Worm (Caenorhabditis elegans) whole organism, late embryonic: ENCODE measurements around the gene F14H3.15.

Experiments used
- C08G9.2 ChIP-seq: sonication (generic microtip); optimal IDR thresholded peaks from 2 replicates; lab custom pipeline; 2016; ENCODE audit warnings: mild to moderate bottlenecking, missing genetic modification characterization, moderate library complexity, missing compliant biosample characterization
- F13H6.1 ChIP-seq: sonication (generic microtip); optimal IDR thresholded peaks from 2 replicates; lab custom pipeline; 2016; ENCODE audit warnings: missing genetic modification characterization, missing compliant biosample characterization
- K02D7.2 ChIP-seq: sonication (generic microtip); optimal IDR thresholded peaks from 2 replicates; lab custom pipeline; 2017; ENCODE audit warnings: mild to moderate bottlenecking, missing genetic modification characterization, missing compliant biosample characterization
- K09A11.1 ChIP-seq: sonication (generic microtip); optimal IDR thresholded peaks from 2 replicates; lab custom pipeline; 2017; ENCODE audit warnings: antibody characterized with exemption, mild to moderate bottlenecking, missing genetic modification characterization, missing compliant biosample characterization; ENCODE audit not compliant: insufficient read depth
- T23F11.4 ChIP-seq: fragments of 200-800 bp; sonication (Bioruptor generic); optimal IDR thresholded peaks from 2 replicates; lab custom pipeline; 2018; ENCODE audit warnings: mild to moderate bottlenecking, missing genetic modification characterization, missing compliant biosample characterization
- Y22D7AL.16 ChIP-seq: sonication (generic microtip); optimal IDR thresholded peaks from 2 replicates; lab custom pipeline; 2016; ENCODE audit warnings: missing genetic modification characterization, missing compliant biosample characterization
- ceh-18 ChIP-seq: sonication (generic microtip); optimal IDR thresholded peaks from 2 replicates; lab custom pipeline; 2016; ENCODE audit warnings: missing genetic modification characterization, missing compliant biosample characterization
- ceh-24 ChIP-seq: sonication (generic microtip); optimal IDR thresholded peaks from 2 replicates; lab custom pipeline; 2016; ENCODE audit warnings: mild to moderate bottlenecking, missing genetic modification characterization, missing compliant biosample characterization
- ceh-30 ChIP-seq: fragments of 150-350 bp; optimal IDR thresholded peaks from 2 replicates; lab custom pipeline; 2014; ENCODE audit warnings: missing biosample characterization, missing genetic modification characterization
- ceh-34 ChIP-seq: sonication (generic microtip); optimal IDR thresholded peaks from 2 replicates; lab custom pipeline; 2016; ENCODE audit warnings: mild to moderate bottlenecking, missing genetic modification characterization, missing compliant biosample characterization
- ceh-45 ChIP-seq: fragments of 200-800 bp; sonication (Bioruptor generic); IDR thresholded peaks from 2 replicates; pipeline ENCODE4 v1.3.6; 2022; ENCODE audit warnings: missing genetic modification reagents, missing genetic modification characterization, missing compliant biosample characterization
- ceh-48 ChIP-seq: sonication (generic microtip); optimal IDR thresholded peaks from 2 replicates; lab custom pipeline; 2016; ENCODE audit warnings: missing genetic modification characterization, inconsistent platforms, missing compliant biosample characterization
- ceh-6 ChIP-seq: fragments of 200-800 bp; sonication (Bioruptor generic); optimal IDR thresholded peaks from 2 replicates; lab custom pipeline; 2018; ENCODE audit warnings: mild to moderate bottlenecking, missing genetic modification characterization, missing compliant biosample characterization
- ceh-9 ChIP-seq: sonication (generic microtip); optimal IDR thresholded peaks from 2 replicates; lab custom pipeline; 2016; ENCODE audit warnings: mild to moderate bottlenecking, missing genetic modification characterization, inconsistent platforms, missing compliant biosample characterization
- che-1 ChIP-seq: sonication (generic microtip); optimal IDR thresholded peaks from 2 replicates; lab custom pipeline; 2016; ENCODE audit warnings: mild to moderate bottlenecking, missing genetic modification characterization, missing compliant biosample characterization
- dve-1 ChIP-seq: sonication (generic microtip); optimal IDR thresholded peaks from 2 replicates; lab custom pipeline; 2017; ENCODE audit warnings: antibody characterized with exemption, mild to moderate bottlenecking, missing genetic modification characterization, missing compliant biosample characterization
- elt-2 ChIP-seq: sonication (generic microtip); optimal IDR thresholded peaks from 2 replicates; lab custom pipeline; 2016; ENCODE audit warnings: missing genetic modification reagents, missing genetic modification characterization, missing compliant biosample characterization
- ets-4 ChIP-seq: sonication (generic microtip); optimal IDR thresholded peaks from 2 replicates; lab custom pipeline; 2016; ENCODE audit warnings: missing genetic modification characterization, missing compliant biosample characterization
- fkh-10 ChIP-seq: fragments of 150-350 bp; optimal IDR thresholded peaks from 2 replicates; lab custom pipeline; 2014; ENCODE audit warnings: missing biosample characterization, missing genetic modification reagents, missing genetic modification characterization
- gmeb-2 ChIP-seq: sonication (generic microtip); optimal IDR thresholded peaks from 2 replicates; lab custom pipeline; 2016; ENCODE audit warnings: missing genetic modification characterization, inconsistent platforms, missing compliant biosample characterization
- hlh-13 ChIP-seq: fragments of 200-800 bp; sonication (Bioruptor generic); optimal IDR thresholded peaks from 2 replicates; lab custom pipeline; 2018; ENCODE audit warnings: mild to moderate bottlenecking, missing genetic modification characterization, missing compliant biosample characterization
- hlh-15 ChIP-seq: sonication (generic microtip); optimal IDR thresholded peaks from 2 replicates; lab custom pipeline; 2016; ENCODE audit warnings: missing genetic modification characterization, missing compliant biosample characterization
- hlh-30 ChIP-seq: sonication (generic microtip); optimal IDR thresholded peaks from 2 replicates; lab custom pipeline; 2017; ENCODE audit warnings: antibody characterized with exemption, missing genetic modification characterization, missing compliant biosample characterization; ENCODE audit not compliant: insufficient read depth
- hlh-6 ChIP-seq: sonication (generic microtip); optimal IDR thresholded peaks from 2 replicates; lab custom pipeline; 2016; ENCODE audit warnings: missing genotype, missing genetic modification characterization, missing compliant biosample characterization
- hlh-8 ChIP-seq: sonication (generic microtip); optimal IDR thresholded peaks from 2 replicates; lab custom pipeline; 2016; ENCODE audit warnings: missing genotype, missing genetic modification characterization, missing compliant biosample characterization
- lim-6 ChIP-seq: sonication (generic microtip); optimal IDR thresholded peaks from 2 replicates; lab custom pipeline; 2016; ENCODE audit warnings: missing genetic modification characterization, missing compliant biosample characterization
- lin-11 ChIP-seq: fragments of 200-800 bp; sonication (Bioruptor generic); optimal IDR thresholded peaks from 2 replicates; lab custom pipeline; 2018; ENCODE audit warnings: mild to moderate bottlenecking, missing genetic modification characterization, missing compliant biosample characterization
- madf-2 ChIP-seq: sonication (generic microtip); optimal IDR thresholded peaks from 2 replicates; lab custom pipeline; 2017; ENCODE audit warnings: missing genetic modification characterization, missing compliant biosample characterization
- mec-3 ChIP-seq: sonication (generic microtip); optimal IDR thresholded peaks from 2 replicates; lab custom pipeline; 2016; ENCODE audit warnings: borderline replicate concordance, missing genetic modification characterization, missing compliant biosample characterization
- nfya-1 ChIP-seq: sonication (generic microtip); optimal IDR thresholded peaks from 2 replicates; lab custom pipeline; 2017; ENCODE audit warnings: missing genetic modification characterization, mild to moderate bottlenecking, missing compliant biosample characterization, antibody characterized with exemption, moderate library complexity
- nhr-11 ChIP-seq: fragments of 150-350 bp; optimal IDR thresholded peaks from 2 replicates; lab custom pipeline; 2014; ENCODE audit warnings: missing biosample characterization, missing genetic modification characterization
- nhr-232 ChIP-seq: sonication (generic microtip); optimal IDR thresholded peaks from 2 replicates; lab custom pipeline; 2016; ENCODE audit warnings: missing genetic modification characterization, missing compliant biosample characterization
- npax-4 ChIP-seq: sonication (generic microtip); optimal IDR thresholded peaks from 2 replicates; lab custom pipeline; 2016; ENCODE audit warnings: missing genetic modification characterization, missing compliant biosample characterization
- pat-9 ChIP-seq: fragments of 200-800 bp; sonication (Bioruptor generic); optimal IDR thresholded peaks from 2 replicates; lab custom pipeline; 2018; ENCODE audit warnings: mild to moderate bottlenecking, missing genetic modification characterization, moderate library complexity, missing compliant biosample characterization
- pha-2 ChIP-seq: sonication (generic microtip); optimal IDR thresholded peaks from 2 replicates; lab custom pipeline; 2017; ENCODE audit warnings: mild to moderate bottlenecking, missing genetic modification characterization, missing compliant biosample characterization
- ref-2 ChIP-seq: sonication (generic microtip); optimal IDR thresholded peaks from 2 replicates; lab custom pipeline; 2016; ENCODE audit warnings: missing genetic modification characterization, missing compliant biosample characterization
- sdc-2 ChIP-seq: sonication (generic microtip); optimal IDR thresholded peaks from 2 replicates; lab custom pipeline; 2016; ENCODE audit warnings: missing genotype, missing genetic modification characterization, missing compliant biosample characterization
- sox-2 ChIP-seq: fragments of 200-800 bp; sonication (Bioruptor generic); IDR thresholded peaks from 2 replicates; pipeline ENCODE4 v1.3.6; 2022; ENCODE audit warnings: missing genetic modification reagents, missing genetic modification characterization, missing compliant biosample characterization
- syd-9 ChIP-seq: sonication (generic microtip); optimal IDR thresholded peaks from 2 replicates; lab custom pipeline; 2016; ENCODE audit warnings: mild to moderate bottlenecking, missing genetic modification characterization, moderate library complexity, missing compliant biosample characterization
- tbx-2 ChIP-seq: sonication (generic microtip); optimal IDR thresholded peaks from 2 replicates; lab custom pipeline; 2016; ENCODE audit warnings: missing genetic modification characterization, missing compliant biosample characterization
- tbx-7 ChIP-seq: sonication (generic microtip); optimal IDR thresholded peaks from 2 replicates; lab custom pipeline; 2016; ENCODE audit warnings: missing genotype, missing genetic modification characterization, missing compliant biosample characterization
- unc-3 ChIP-seq, 2 experiments: fragments of 200-800 bp in 1 of 2; sonication (Bioruptor generic) in 1 of 2; sonication (generic microtip) in 1 of 2; conservative IDR thresholded peaks in 1 of 2; optimal IDR thresholded peaks in 1 of 2; 2 replicates each; pipeline versions ENCODE4 v1.3.6 to Lab custom; 2016 to 2022; ENCODE audit warnings: missing compliant biosample characterization in 2 of 2, missing genetic modification characterization in 2 of 2, missing genetic modification reagents in 1 of 2
- zip-5 ChIP-seq: sonication (generic microtip); optimal IDR thresholded peaks from 2 replicates; lab custom pipeline; 2016; ENCODE audit warnings: missing genetic modification characterization, missing compliant biosample characterization
- ztf-16 ChIP-seq: sonication (generic microtip); optimal IDR thresholded peaks from 2 replicates; lab custom pipeline; 2017; ENCODE audit warnings: missing genetic modification characterization, missing compliant biosample characterization

The F14H3.15 gene

DNA sequence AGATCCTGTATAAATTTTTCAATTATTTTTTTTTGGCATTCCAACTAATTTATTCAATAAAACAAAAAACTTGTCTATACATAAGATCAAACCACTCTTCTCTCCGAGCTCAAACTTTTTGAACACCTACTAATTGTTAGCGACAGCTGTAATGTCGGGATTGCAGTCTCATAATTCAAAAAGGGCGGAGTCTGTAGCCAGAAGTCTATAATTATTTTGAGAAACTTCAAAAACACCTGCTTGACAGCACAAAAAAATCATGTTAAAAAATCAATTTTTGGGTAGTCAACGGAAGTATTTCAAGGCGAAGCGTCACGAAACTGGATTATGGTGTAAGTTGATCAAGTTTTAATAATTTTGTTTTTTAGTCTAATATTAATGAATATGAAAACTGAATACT is 40.0 kb downstream of the F14H3.15 start, which contains the start of gene srx-44:
srx-44 (plus strand) TSS at position 301 of the 400 bp plus-strand sequence.
- TF ChIP-seq nhr-11 = no peak
- no peak for TF ChIP-seq ref-2
- TF ChIP-seq sdc-2 (tag; lab: Kevin White, UChicago) = no peak
- no peak for TF ChIP-seq zip-5 (tag; lab: Kevin White, UChicago)
- TF ChIP-seq ceh-48 = no peak

DNA sequence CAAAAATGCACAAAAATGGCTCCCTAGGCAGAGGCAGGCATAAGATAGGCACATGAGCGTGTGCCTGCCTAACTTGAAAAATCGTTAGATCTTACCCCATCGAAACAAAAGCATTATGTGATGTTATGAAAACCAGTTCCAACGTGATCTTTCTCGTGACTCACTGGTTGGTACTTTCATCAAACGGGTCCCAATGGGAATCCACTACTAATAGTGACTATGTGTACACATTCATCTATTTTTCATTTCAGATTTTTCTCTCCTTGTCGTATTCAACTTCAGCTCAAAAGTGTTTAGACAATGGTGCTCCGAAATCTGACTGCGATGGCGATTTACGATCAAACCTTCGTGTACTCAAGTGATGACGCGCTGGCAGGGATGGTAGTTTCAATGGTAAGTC is 42.4 kb downstream of the F14H3.15 start, which contains the start of gene srx-43:
srx-43 (plus strand) TSS at position 301 of the 400 bp plus-strand sequence.
- TF ChIP-seq zip-5 (tag; lab: Kevin White, UChicago) = no peak
- TF ChIP-seq mec-3 = no peak
- TF ChIP-seq lin-11 (tag; lab: Kevin White, UChicago) = no peak
- TF ChIP-seq elt-2 (tag; lab: Kevin White, UChicago) = no peak
- no peak for TF ChIP-seq pha-2 (tag; lab: Kevin White, UChicago)
- TF ChIP-seq Y22D7AL.16 (tag; lab: Kevin White, UChicago) = no peak
- TF ChIP-seq dve-1 (tag; lab: Kevin White, UChicago) = no peak
- TF ChIP-seq ceh-18 = no peak
- no peak for TF ChIP-seq lim-6
- no peak for TF ChIP-seq ets-4
- TF ChIP-seq hlh-6 = no peak

DNA sequence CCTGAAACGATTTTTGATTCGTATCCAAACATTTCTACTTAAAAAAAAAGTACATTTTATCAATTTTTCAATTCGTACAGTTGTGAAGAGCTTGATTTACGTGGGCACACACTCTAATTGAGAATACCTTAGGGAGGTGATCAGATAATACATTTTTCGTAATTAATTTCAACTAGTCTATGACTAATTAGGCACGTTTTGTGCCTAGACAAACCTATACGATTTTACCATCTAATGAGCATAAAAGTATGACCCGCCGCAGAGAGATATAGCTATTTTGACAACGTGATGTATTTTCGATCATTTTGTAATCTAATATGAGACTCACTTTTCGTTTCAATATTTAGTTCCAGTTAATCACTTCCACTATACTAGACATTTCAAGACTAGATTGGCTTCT is 43.1 kb downstream of the F14H3.15 start:
- TF ChIP-seq unc-3 (GFP tag; conservative IDR thresholded peaks at IDR 0.05; lab: Robert Waterston, UW) (no peak), unc-3 (tag; optimal IDR thresholded peaks at IDR 0.05; lab: Kevin White, UChicago) (no peak), ref-2 (no peak), che-1 (tag; lab: Kevin White, UChicago) (no peak), ceh-45 (GFP tag; lab: Robert Waterston, UW) (no peak), ceh-30 (no peak), C08G9.2 (tag; lab: Kevin White, UChicago) (no peak), npax-4 (tag; lab: Kevin White, UChicago) (no peak), nfya-1 (tag; lab: Kevin White, UChicago) (no peak), lin-11 (tag; lab: Kevin White, UChicago) (no peak), lim-6 (no peak), hlh-8 (tag; lab: Kevin White, UChicago) (no peak), hlh-15 (tag; lab: Kevin White, UChicago) (no peak), K09A11.1 (tag; lab: Kevin White, UChicago) (no peak), tbx-2 (tag; lab: Kevin White, UChicago) (no peak), nhr-232 (tag; lab: Kevin White, UChicago) (no peak), ceh-48 (no peak), K02D7.2 (tag; lab: Kevin White, UChicago) (no peak), ceh-6 (GFP tag; lab: Kevin White, UChicago) (no peak), pat-9 (tag; lab: Kevin White, UChicago) (no peak), syd-9 (tag; lab: Kevin White, UChicago) (no peak)

DNA sequence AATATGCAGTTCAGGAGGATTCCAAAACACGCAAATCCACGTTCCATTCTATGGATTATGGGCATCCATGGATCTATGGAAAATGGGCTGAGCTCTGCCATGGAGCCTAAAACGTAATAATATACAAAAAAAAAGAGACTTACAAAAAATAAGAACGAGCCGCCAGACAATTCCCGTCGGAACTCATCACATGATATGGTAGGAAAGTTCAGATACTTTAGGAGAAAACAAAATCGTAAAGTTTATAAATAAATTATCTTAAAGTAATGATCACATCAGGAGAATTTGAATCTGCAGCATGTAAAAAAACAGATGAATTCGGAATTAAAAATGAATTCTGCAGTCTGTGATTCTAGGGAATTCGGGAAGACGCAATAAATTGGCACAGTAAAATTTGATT is 44.4 kb downstream of the F14H3.15 start, which contains the start of gene str-232:
str-232 (minus strand) TSS at position 101 of the 400 bp plus-strand sequence.
- TF ChIP-seq ceh-24 (tag; lab: Kevin White, UChicago) (no peak), gmeb-2 (no peak), madf-2 (tag; lab: Kevin White, UChicago) (no peak), hlh-13 (no peak), sox-2 (GFP tag; lab: Robert Waterston, UW) (no peak), dve-1 (tag; lab: Kevin White, UChicago) (no peak), ceh-18 (no peak), K02D7.2 (tag; lab: Kevin White, UChicago) (no peak), lin-11 (tag; lab: Kevin White, UChicago) (no peak), ceh-34 (no peak), F13H6.1 (no peak), pha-2 (tag; lab: Kevin White, UChicago) (no peak), ztf-16 (tag; lab: Kevin White, UChicago) (no peak), hlh-30 (tag; lab: Kevin White, UChicago) (no peak), ceh-9 (tag; lab: Kevin White, UChicago) (no peak), tbx-7 (tag; lab: Kevin White, UChicago) (no peak), T23F11.4 (GFP tag; lab: Kevin White, UChicago) (no peak), fkh-10 (GFP tag; lab: Kevin White, UChicago) (no peak), zip-5 (tag; lab: Kevin White, UChicago) (no peak)
- TF ChIP-seq, all 69 proteins: peak for 0
